Worm (Caenorhabditis elegans) whole organism, young adult: ENCODE data around the gene Y60A3A.8.

Source experiments
- C06A6.2 ChIP-seq: fragments of 200-800 bp; sonication (Bioruptor generic); conservative IDR thresholded peaks from 2 replicates; pipeline ENCODE4 v1.3.6; 2022; ENCODE audit warnings: missing genetic modification characterization, missing compliant biosample characterization
- D2030.7 ChIP-seq: fragments of 200-800 bp; sonication (Bioruptor generic); IDR thresholded peaks from 2 replicates; pipeline ENCODE4 v1.3.6; 2022; ENCODE audit warnings: missing genetic modification reagents, missing genetic modification characterization, missing compliant biosample characterization
- F10E7.11 ChIP-seq: sonication (generic microtip); optimal IDR thresholded peaks from 2 replicates; lab custom pipeline; 2017; ENCODE audit warnings: mild to moderate bottlenecking, missing genetic modification characterization, moderate library complexity, missing compliant biosample characterization
- Y56A3A.18 ChIP-seq: fragments of 200-800 bp; sonication (Bioruptor generic); IDR thresholded peaks from 2 replicates; pipeline ENCODE4 v1.3.6; 2022; ENCODE audit warnings: missing genetic modification reagents, missing genetic modification characterization, missing compliant biosample characterization
- Y67H2A.10 ChIP-seq: fragments of 200-800 bp; sonication (Bioruptor generic); conservative IDR thresholded peaks from 2 replicates; pipeline ENCODE4 v1.3.6; 2022; ENCODE audit warnings: missing genetic modification reagents, missing genetic modification characterization, missing compliant biosample characterization
- aptf-3 ChIP-seq: fragments of 200-800 bp; sonication (Bioruptor generic); IDR thresholded peaks from 2 replicates; pipeline ENCODE4 v1.3.6; 2022; ENCODE audit warnings: missing genetic modification characterization, missing compliant biosample characterization
- atf-7 ChIP-seq: sonication (generic microtip); optimal IDR thresholded peaks from 2 replicates; lab custom pipeline; 2017; ENCODE audit warnings: mild to moderate bottlenecking, missing genetic modification characterization, missing compliant biosample characterization
- attf-5 ChIP-seq: fragments of 200-800 bp; sonication (Bioruptor generic); optimal IDR thresholded peaks from 2 replicates; lab custom pipeline; 2018; ENCODE audit warnings: mild to moderate bottlenecking, missing genetic modification characterization, missing compliant biosample characterization
- bed-1 ChIP-seq: fragments of 200-800 bp; sonication (Bioruptor generic); IDR thresholded peaks from 2 replicates; pipeline ENCODE4 v1.3.6; 2022; ENCODE audit warnings: missing genetic modification reagents, missing genetic modification characterization, missing compliant biosample characterization
- cebp-1 ChIP-seq, 2 experiments: fragments of 200-800 bp in 1 of 2; sonication (Bioruptor generic) in 1 of 2; sonication (generic microtip) in 1 of 2; IDR thresholded peaks in 1 of 2; optimal IDR thresholded peaks in 1 of 2; 2 replicates each; pipeline versions ENCODE4 v1.3.6 to Lab custom; 2017 to 2022; ENCODE audit warnings: missing compliant biosample characterization in 2 of 2, missing genetic modification characterization in 2 of 2, mild to moderate bottlenecking in 1 of 2, missing genetic modification reagents in 1 of 2, moderate library complexity in 1 of 2
- cebp-2 ChIP-seq: fragments of 200-800 bp; sonication (Bioruptor generic); IDR thresholded peaks from 2 replicates; pipeline ENCODE4 v1.3.6; 2022; ENCODE audit warnings: missing genetic modification characterization, missing compliant biosample characterization
- ceh-79 ChIP-seq: sonication (generic microtip); optimal IDR thresholded peaks from 2 replicates; lab custom pipeline; 2017; ENCODE audit warnings: mild to moderate bottlenecking, missing genetic modification characterization, missing compliant biosample characterization
- egrh-3 ChIP-seq: fragments of 200-800 bp; sonication (Bioruptor generic); IDR thresholded peaks from 2 replicates; pipeline ENCODE4 v1.3.6; 2022; ENCODE audit warnings: missing genetic modification reagents, missing genetic modification characterization, missing compliant biosample characterization
- gei-17 ChIP-seq: fragments of 200-800 bp; sonication (Bioruptor generic); optimal IDR thresholded peaks from 2 replicates; lab custom pipeline; 2018; ENCODE audit warnings: mild to moderate bottlenecking, missing genetic modification characterization, missing compliant biosample characterization
- hlh-12 ChIP-seq: sonication (generic microtip); optimal IDR thresholded peaks from 2 replicates; lab custom pipeline; 2016; ENCODE audit warnings: missing genetic modification characterization, missing compliant biosample characterization
- hmg-20 ChIP-seq: fragments of 200-800 bp; sonication (Bioruptor generic); IDR thresholded peaks from 2 replicates; pipeline ENCODE4 v1.3.6; 2022; ENCODE audit warnings: missing genetic modification reagents, missing genetic modification characterization, missing compliant biosample characterization
- let-526 ChIP-seq: fragments of 200-800 bp; sonication (Bioruptor generic); IDR thresholded peaks from 2 replicates; pipeline ENCODE4 v1.3.6; 2022; ENCODE audit warnings: missing genetic modification reagents, missing genetic modification characterization, missing compliant biosample characterization
- lsy-27 ChIP-seq: sonication (generic microtip); optimal IDR thresholded peaks from 2 replicates; lab custom pipeline; 2017; ENCODE audit warnings: missing genetic modification characterization, mild to moderate bottlenecking, missing compliant biosample characterization, antibody characterized with exemption, missing genotype, borderline replicate concordance; ENCODE audit not compliant: insufficient read depth
- madf-10 ChIP-seq: sonication (generic microtip); optimal IDR thresholded peaks from 2 replicates; lab custom pipeline; 2016; ENCODE audit warnings: mild to moderate bottlenecking, missing genetic modification characterization, missing compliant biosample characterization
- madf-3 ChIP-seq: fragments of 200-800 bp; sonication (Bioruptor generic); IDR thresholded peaks from 2 replicates; pipeline ENCODE4 v1.3.6; 2022; ENCODE audit warnings: missing genetic modification reagents, missing genetic modification characterization, missing compliant biosample characterization
- nhr-179 ChIP-seq: sonication (generic microtip); optimal IDR thresholded peaks from 2 replicates; lab custom pipeline; 2016; ENCODE audit warnings: mild to moderate bottlenecking, missing genetic modification characterization, missing compliant biosample characterization
- tbx-9 ChIP-seq: sonication (generic microtip); optimal IDR thresholded peaks from 2 replicates; lab custom pipeline; 2016; ENCODE audit warnings: borderline replicate concordance, missing genetic modification characterization, inconsistent platforms, missing compliant biosample characterization
- xnd-1 ChIP-seq: sonication (generic microtip); optimal IDR thresholded peaks from 2 replicates; lab custom pipeline; 2016; ENCODE audit warnings: missing genotype, missing genetic modification reagents, missing genetic modification characterization, missing compliant biosample characterization
- zfh-2 ChIP-seq: fragments of 200-800 bp; sonication (Bioruptor generic); conservative IDR thresholded peaks from 2 replicates; pipeline ENCODE4 v1.3.6; 2022; ENCODE audit warnings: missing genetic modification reagents, missing genetic modification characterization, missing compliant biosample characterization
- ztf-18 ChIP-seq: sonication (generic microtip); optimal IDR thresholded peaks from 2 replicates; lab custom pipeline; 2016; ENCODE audit warnings: missing genotype, mild to moderate bottlenecking, missing genetic modification characterization, missing compliant biosample characterization
- ztf-22 ChIP-seq: fragments of 200-800 bp; sonication (Bioruptor generic); optimal IDR thresholded peaks from 2 replicates; lab custom pipeline; 2018; ENCODE audit warnings: mild to moderate bottlenecking, missing genetic modification characterization, moderate library complexity, missing compliant biosample characterization
- ztf-25 ChIP-seq: fragments of 200-800 bp; sonication (Bioruptor generic); IDR thresholded peaks from 2 replicates; pipeline ENCODE4 v1.3.6; 2022; ENCODE audit warnings: missing genetic modification reagents, missing genetic modification characterization, missing compliant biosample characterization

Gene Y60A3A.8

ce11 chrV:19999789-20000188 lies 50.0 kb downstream of the Y60A3A.8 start:
- TF ChIP-seq bed-1 (GFP tag; lab: Robert Waterston, UW) (0 out of 2 replicates have a peak, but pooled peaks have one; percentile 59), ztf-25 (GFP tag; lab: Robert Waterston, UW) (no peak)
- TF ChIP-seq, all 124 proteins: peak for 1

ce11 chrV:20000639-20001038 lies 50.9 kb downstream of the Y60A3A.8 start:
- TF ChIP-seq Y56A3A.18 (GFP tag; lab: Robert Waterston, UW) (no peak), atf-7 (tag; lab: Kevin White, UChicago) (no peak), aptf-3 (no peak), zfh-2 (GFP tag; lab: Robert Waterston, UW) (peak; percentile 59), let-526 (GFP tag; lab: Robert Waterston, UW) (0 out of 2 replicates have a peak, but pooled peaks have one; percentile 28), lsy-27 (tag; lab: Kevin White, UChicago) (no peak)

- TF ChIP-seq egrh-3 (GFP tag; lab: Robert Waterston, UW) (peak; percentile 33; the same call in 1 of the 2 replicates), tbx-9 (no peak), cebp-1 (GFP tag; IDR thresholded peaks at IDR 0.05; lab: Robert Waterston, UW) (no peak), cebp-1 (tag; optimal IDR thresholded peaks at IDR 0.05; lab: Kevin White, UChicago) (no peak), D2030.7 (GFP tag; lab: Robert Waterston, UW) (no peak), zfh-2 (GFP tag; lab: Robert Waterston, UW) (peak; percentile 70), gei-17 (GFP tag; lab: Kevin White, UChicago) (no peak)
Observed at ce11 chrV:20002194-20002593, 52.4 kb downstream of the Y60A3A.8 start.

- TF ChIP-seq cebp-2 (no peak), C06A6.2 (GFP tag; lab: Robert Waterston, UW) (no peak), hmg-20 (GFP tag; lab: Robert Waterston, UW) (no peak), zfh-2 (GFP tag; lab: Robert Waterston, UW) (no peak), nhr-179 (tag; lab: Kevin White, UChicago) (no peak), hlh-12 (no peak), attf-5 (no peak), ztf-22 (no peak), ceh-79 (tag; lab: Kevin White, UChicago) (no peak), F10E7.11 (tag; lab: Kevin White, UChicago) (no peak), Y67H2A.10 (GFP tag; lab: Robert Waterston, UW) (no peak), madf-3 (no peak), ztf-18 (tag; lab: Kevin White, UChicago) (no peak), xnd-1 (tag; lab: Kevin White, UChicago) (no peak), madf-10 (tag; lab: Kevin White, UChicago) (no peak), cebp-1 (GFP tag; IDR thresholded peaks at IDR 0.05; lab: Robert Waterston, UW) (no peak), cebp-1 (tag; optimal IDR thresholded peaks at IDR 0.05; lab: Kevin White, UChicago) (no peak)
Observed at ce11 chrV:20004385-20004784, 54.6 kb downstream of the Y60A3A.8 start, which contains the start of gene unc-51. Gene unc-51, minus strand, starts transcription at chrV:20004485.
